Worm (Caenorhabditis elegans) whole organism, young adult: Measurements from ENCODE around the gene srw-24.

Experiments
- B0035.1 ChIP-seq: sonication (generic microtip); optimal IDR thresholded peaks from 2 replicates; lab custom pipeline; 2016; ENCODE audit warnings: missing genetic modification characterization, mild to moderate bottlenecking, missing compliant biosample characterization, missing genotype, missing genetic modification reagents
- B0261.1 ChIP-seq: sonication (generic microtip); optimal IDR thresholded peaks from 2 replicates; lab custom pipeline; 2016; ENCODE audit warnings: mild to moderate bottlenecking, missing genetic modification characterization, moderate library complexity, missing compliant biosample characterization
- C06A6.2 ChIP-seq: fragments of 200-800 bp; sonication (Bioruptor generic); conservative IDR thresholded peaks from 2 replicates; pipeline ENCODE4 v1.3.6; 2022; ENCODE audit warnings: missing genetic modification characterization, missing compliant biosample characterization
- D2030.7 ChIP-seq: fragments of 200-800 bp; sonication (Bioruptor generic); IDR thresholded peaks from 2 replicates; pipeline ENCODE4 v1.3.6; 2022; ENCODE audit warnings: missing genetic modification reagents, missing genetic modification characterization, missing compliant biosample characterization
- F33H1.4 ChIP-seq: fragments of 200-800 bp; sonication (Bioruptor generic); IDR thresholded peaks from 2 replicates; pipeline ENCODE4 v1.3.6; 2022; ENCODE audit warnings: missing genetic modification reagents, missing genetic modification characterization, missing compliant biosample characterization
- F52B5.7 ChIP-seq: sonication (generic microtip); optimal IDR thresholded peaks from 2 replicates; lab custom pipeline; 2016; ENCODE audit warnings: mild to moderate bottlenecking, missing genetic modification characterization, missing compliant biosample characterization
- T07F8.4 ChIP-seq: sonication (generic microtip); optimal IDR thresholded peaks from 2 replicates; lab custom pipeline; 2016; ENCODE audit warnings: mild to moderate bottlenecking, missing genetic modification characterization, moderate library complexity, missing compliant biosample characterization
- Y53F4B.3 ChIP-seq: fragments of 200-800 bp; sonication (Bioruptor generic); IDR thresholded peaks from 2 replicates; pipeline ENCODE4 v1.3.6; 2022; ENCODE audit warnings: missing genetic modification reagents, missing genetic modification characterization, missing compliant biosample characterization
- Y53G8AR.9 ChIP-seq: fragments of 200-800 bp; sonication (Bioruptor generic); conservative IDR thresholded peaks from 2 replicates; pipeline ENCODE4 v1.3.6; 2022; ENCODE audit warnings: missing genetic modification reagents, missing genetic modification characterization, missing compliant biosample characterization
- Y56A3A.18 ChIP-seq: fragments of 200-800 bp; sonication (Bioruptor generic); IDR thresholded peaks from 2 replicates; pipeline ENCODE4 v1.3.6; 2022; ENCODE audit warnings: missing genetic modification reagents, missing genetic modification characterization, missing compliant biosample characterization
- atf-7 ChIP-seq: sonication (generic microtip); optimal IDR thresholded peaks from 2 replicates; lab custom pipeline; 2017; ENCODE audit warnings: mild to moderate bottlenecking, missing genetic modification characterization, missing compliant biosample characterization
- attf-3 ChIP-seq: fragments of 200-800 bp; sonication (Bioruptor generic); conservative IDR thresholded peaks from 2 replicates; pipeline ENCODE4 v1.3.6; 2022; ENCODE audit warnings: missing genetic modification reagents, missing genetic modification characterization, missing compliant biosample characterization
- attf-5 ChIP-seq: fragments of 200-800 bp; sonication (Bioruptor generic); optimal IDR thresholded peaks from 2 replicates; lab custom pipeline; 2018; ENCODE audit warnings: mild to moderate bottlenecking, missing genetic modification characterization, missing compliant biosample characterization
- bed-1 ChIP-seq: fragments of 200-800 bp; sonication (Bioruptor generic); IDR thresholded peaks from 2 replicates; pipeline ENCODE4 v1.3.6; 2022; ENCODE audit warnings: missing genetic modification reagents, missing genetic modification characterization, missing compliant biosample characterization
- bed-2 ChIP-seq: fragments of 200-800 bp; sonication (Bioruptor generic); IDR thresholded peaks from 2 replicates; pipeline ENCODE4 v1.3.6; 2022; ENCODE audit warnings: missing genetic modification reagents, missing genetic modification characterization, missing compliant biosample characterization
- ceh-100 ChIP-seq: fragments of 200-800 bp; sonication (Bioruptor generic); IDR thresholded peaks from 2 replicates; pipeline ENCODE4 v1.3.6; 2022; ENCODE audit warnings: missing genetic modification reagents, missing genetic modification characterization, missing compliant biosample characterization
- chd-7 ChIP-seq: sonication (generic microtip); optimal IDR thresholded peaks from 2 replicates; lab custom pipeline; 2016; ENCODE audit warnings: mild to moderate bottlenecking, missing genetic modification characterization, moderate library complexity, missing compliant biosample characterization
- die-1 ChIP-seq: sonication (generic microtip); optimal IDR thresholded peaks from 2 replicates; lab custom pipeline; 2016; ENCODE audit warnings: missing genotype, mild to moderate bottlenecking, missing genetic modification characterization, missing compliant biosample characterization
- efl-1 ChIP-seq: fragments of 150-350 bp; optimal IDR thresholded peaks from 2 replicates; lab custom pipeline; 2014; ENCODE audit warnings: missing biosample characterization, missing genetic modification reagents, missing genetic modification characterization
- egrh-3 ChIP-seq: fragments of 200-800 bp; sonication (Bioruptor generic); IDR thresholded peaks from 2 replicates; pipeline ENCODE4 v1.3.6; 2022; ENCODE audit warnings: missing genetic modification reagents, missing genetic modification characterization, missing compliant biosample characterization
- gei-17 ChIP-seq: fragments of 200-800 bp; sonication (Bioruptor generic); optimal IDR thresholded peaks from 2 replicates; lab custom pipeline; 2018; ENCODE audit warnings: mild to moderate bottlenecking, missing genetic modification characterization, missing compliant biosample characterization
- hlh-12 ChIP-seq: sonication (generic microtip); optimal IDR thresholded peaks from 2 replicates; lab custom pipeline; 2016; ENCODE audit warnings: missing genetic modification characterization, missing compliant biosample characterization
- hmg-1.2 ChIP-seq: fragments of 200-800 bp; sonication (Bioruptor generic); IDR thresholded peaks from 2 replicates; pipeline ENCODE4 v1.3.6; 2022; ENCODE audit warnings: missing genetic modification reagents, missing genetic modification characterization, missing compliant biosample characterization
- hrde-1 ChIP-seq: sonication (generic microtip); optimal IDR thresholded peaks from 2 replicates; lab custom pipeline; 2016; ENCODE audit warnings: missing genetic modification characterization, mild to moderate bottlenecking, missing compliant biosample characterization, moderate library complexity, missing genotype, missing genetic modification reagents, borderline replicate concordance
- hsf-1 ChIP-seq: fragments of 200-800 bp; sonication (Bioruptor generic); IDR thresholded peaks from 2 replicates; pipeline ENCODE4 v1.3.6; 2022; ENCODE audit warnings: missing genetic modification reagents, missing genetic modification characterization, missing compliant biosample characterization
- lag-1 ChIP-seq: fragments of 200-800 bp; sonication (Bioruptor generic); IDR thresholded peaks from 2 replicates; pipeline ENCODE4 v1.3.6; 2022; ENCODE audit warnings: missing genetic modification reagents, missing genetic modification characterization, missing compliant biosample characterization
- let-607 ChIP-seq, 2 experiments: fragments of 200-800 bp in 1 of 2; sonication (Bioruptor generic) in 1 of 2; sonication (generic microtip) in 1 of 2; optimal IDR thresholded peaks; 2 replicates each; lab custom pipeline; 2016 to 2018; ENCODE audit warnings: mild to moderate bottlenecking in 2 of 2, missing compliant biosample characterization in 2 of 2, missing genetic modification characterization in 2 of 2, moderate library complexity in 2 of 2, missing genotype in 1 of 2
- lin-26 ChIP-seq: fragments of 200-800 bp; sonication (Bioruptor generic); IDR thresholded peaks from 2 replicates; pipeline ENCODE4 v1.3.6; 2022; ENCODE audit warnings: missing genetic modification reagents, missing genetic modification characterization, missing compliant biosample characterization
- lin-35 ChIP-seq, 3 experiments: fragments of 150-350 bp in 2 of 3; sonication (generic microtip) in 1 of 3; optimal IDR thresholded peaks; 2 replicates each; lab custom pipeline; 2014 to 2018; ENCODE audit warnings: missing biosample characterization in 3 of 3, missing genetic modification characterization in 3 of 3, missing genetic modification reagents in 3 of 3
- lin-40 ChIP-seq: sonication (generic microtip); optimal IDR thresholded peaks from 2 replicates; lab custom pipeline; 2016; ENCODE audit warnings: missing genetic modification characterization, mild to moderate bottlenecking, missing compliant biosample characterization, missing genotype, missing genetic modification reagents
- lsl-1 ChIP-seq: fragments of 200-800 bp; sonication (Bioruptor generic); optimal IDR thresholded peaks from 2 replicates; lab custom pipeline; 2018; ENCODE audit warnings: mild to moderate bottlenecking, missing genetic modification characterization, moderate library complexity, missing compliant biosample characterization
- lsy-27 ChIP-seq: sonication (generic microtip); optimal IDR thresholded peaks from 2 replicates; lab custom pipeline; 2017; ENCODE audit warnings: missing genetic modification characterization, mild to moderate bottlenecking, missing compliant biosample characterization, antibody characterized with exemption, missing genotype, borderline replicate concordance; ENCODE audit not compliant: insufficient read depth
- nfya-1 ChIP-seq: sonication (generic microtip); optimal IDR thresholded peaks from 2 replicates; lab custom pipeline; 2017; ENCODE audit warnings: antibody characterized with exemption, missing compliant biosample characterization, missing genetic modification characterization, borderline replicate concordance; ENCODE audit not compliant: insufficient read depth
- nhr-90 ChIP-seq: sonication (generic microtip); optimal IDR thresholded peaks from 2 replicates; lab custom pipeline; 2016; ENCODE audit warnings: missing genotype, mild to moderate bottlenecking, missing genetic modification characterization, missing compliant biosample characterization
- rpc-1 ChIP-seq, 2 experiments: fragments of 150-350 bp in 1 of 2; sonication (generic microtip) in 1 of 2; optimal IDR thresholded peaks; 2 replicates each; lab custom pipeline; 2014 to 2018; ENCODE audit warnings: missing biosample characterization in 1 of 2, missing genetic modification characterization in 1 of 2, missing genetic modification reagents in 1 of 2, missing genotype in 1 of 2
- sdz-38 ChIP-seq: sonication (generic microtip); optimal IDR thresholded peaks from 2 replicates; lab custom pipeline; 2016; ENCODE audit warnings: missing genotype, missing genetic modification characterization, missing compliant biosample characterization
- sea-2 ChIP-seq: fragments of 200-800 bp; sonication (Bioruptor generic); IDR thresholded peaks from 2 replicates; pipeline ENCODE4 v1.3.6; 2022; ENCODE audit warnings: missing genetic modification characterization, missing compliant biosample characterization
- snpc-1.3 ChIP-seq: sonication (generic microtip); optimal IDR thresholded peaks from 2 replicates; lab custom pipeline; 2017; ENCODE audit warnings: missing genetic modification characterization, mild to moderate bottlenecking, missing compliant biosample characterization, antibody characterized with exemption, moderate library complexity, missing genotype, missing genetic modification reagents; ENCODE audit not compliant: insufficient read depth
- sptf-2 ChIP-seq: fragments of 200-800 bp; sonication (Bioruptor generic); optimal IDR thresholded peaks from 2 replicates; lab custom pipeline; 2018; ENCODE audit warnings: mild to moderate bottlenecking, missing genetic modification characterization, missing compliant biosample characterization
- xnd-1 ChIP-seq: sonication (generic microtip); optimal IDR thresholded peaks from 2 replicates; lab custom pipeline; 2016; ENCODE audit warnings: missing genotype, missing genetic modification reagents, missing genetic modification characterization, missing compliant biosample characterization
- zfh-2 ChIP-seq: fragments of 200-800 bp; sonication (Bioruptor generic); conservative IDR thresholded peaks from 2 replicates; pipeline ENCODE4 v1.3.6; 2022; ENCODE audit warnings: missing genetic modification reagents, missing genetic modification characterization, missing compliant biosample characterization
- ztf-18 ChIP-seq: sonication (generic microtip); optimal IDR thresholded peaks from 2 replicates; lab custom pipeline; 2016; ENCODE audit warnings: missing genotype, mild to moderate bottlenecking, missing genetic modification characterization, missing compliant biosample characterization
- ztf-25 ChIP-seq: fragments of 200-800 bp; sonication (Bioruptor generic); IDR thresholded peaks from 2 replicates; pipeline ENCODE4 v1.3.6; 2022; ENCODE audit warnings: missing genetic modification reagents, missing genetic modification characterization, missing compliant biosample characterization
- ztf-28 ChIP-seq: fragments of 200-800 bp; sonication (Bioruptor generic); IDR thresholded peaks from 2 replicates; pipeline ENCODE4 v1.3.6; 2022; ENCODE audit warnings: missing genetic modification reagents, missing genetic modification characterization, missing compliant biosample characterization

Gene srw-24

DNA sequence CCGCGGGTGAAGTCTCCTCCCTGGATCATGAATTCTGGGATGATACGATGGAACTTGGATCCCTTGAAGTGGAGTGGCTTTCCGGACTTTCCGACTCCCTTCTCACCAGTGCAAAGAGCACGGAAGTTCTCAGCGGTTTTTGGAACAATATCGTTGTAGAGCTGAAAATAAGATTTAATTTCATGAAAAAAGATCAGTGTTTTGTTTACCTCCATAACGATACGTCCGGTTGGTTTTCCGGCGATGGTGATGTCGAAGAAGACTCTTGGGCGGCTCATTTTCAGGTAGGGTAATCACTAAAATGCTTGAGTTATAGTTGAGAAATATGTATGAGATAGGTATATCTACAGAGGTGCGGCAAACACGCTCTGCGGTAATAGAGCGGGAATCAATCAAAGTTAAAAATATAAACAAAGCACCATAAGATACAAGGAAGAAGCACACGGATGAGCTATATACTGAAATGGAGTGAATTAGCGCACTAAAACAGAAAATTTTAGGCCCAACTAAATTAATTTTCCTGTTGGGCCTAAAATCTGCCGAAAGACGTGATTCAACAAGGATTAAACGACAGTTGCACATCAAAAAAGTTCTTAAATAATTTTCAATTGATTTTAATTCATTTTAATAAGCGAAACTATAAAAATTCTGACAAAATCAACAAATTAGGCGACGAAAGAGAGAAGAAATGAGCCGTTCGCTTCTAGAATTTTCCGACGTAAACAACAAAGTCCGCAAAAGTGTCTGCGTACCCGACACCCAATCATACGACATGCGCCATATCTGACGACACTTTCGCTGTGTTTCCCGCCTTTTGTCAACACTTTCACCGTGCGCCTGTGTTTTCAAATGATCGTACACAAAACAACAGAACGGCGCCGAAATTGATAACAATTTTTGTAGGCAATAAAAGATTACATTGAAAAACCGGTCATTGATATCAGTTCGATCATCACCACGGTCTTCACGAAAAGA, 36.4 kb upstream of the srw-24 start, which contains the start of the genes cyn-7 and bath-36 (continued):
- peak; percentile 73 for TF ChIP-seq efl-1 (GFP tag; lab: Kevin White, UChicago)
- no peak for TF ChIP-seq T07F8.4 (tag; lab: Kevin White, UChicago)
- TF ChIP-seq ztf-28 (GFP tag; lab: Robert Waterston, UW): no peak
- no peak for TF ChIP-seq sptf-2 (GFP tag; lab: Kevin White, UChicago)
- no peak for TF ChIP-seq Y53F4B.3 (GFP tag; lab: Robert Waterston, UW)
- no peak; the same call in 1 of the 2 replicates for TF ChIP-seq attf-3 (GFP tag; lab: Robert Waterston, UW)
- no peak for TF ChIP-seq lsy-27
- no peak for TF ChIP-seq bed-1 (GFP tag; lab: Robert Waterston, UW)
- TF ChIP-seq die-1 (tag; lab: Kevin White, UChicago): no peak
- peak; percentile 28 for TF ChIP-seq atf-7 (tag; lab: Kevin White, UChicago)
- TF ChIP-seq chd-7 (tag; lab: Kevin White, UChicago): no peak
- TF ChIP-seq lin-40 (tag; lab: Kevin White, UChicago): peak; percentile 85
- peak; percentile 56 for TF ChIP-seq attf-5 (GFP tag; lab: Kevin White, UChicago)
- 0 out of 2 replicates have a peak, but pooled peaks have one; percentile 31 for TF ChIP-seq C06A6.2 (GFP tag; lab: Robert Waterston, UW)
- TF ChIP-seq hlh-12: no peak
- TF ChIP-seq lag-1 (GFP tag; lab: Robert Waterston, UW): no peak
- no peak for TF ChIP-seq hrde-1 (tag; lab: Kevin White, UChicago)
- TF ChIP-seq gei-17 (GFP tag; lab: Kevin White, UChicago): peak; percentile 59
- TF ChIP-seq zfh-2 (GFP tag; lab: Robert Waterston, UW): no peak
- no peak for TF ChIP-seq B0035.1
- peak; percentile 7 for TF ChIP-seq B0261.1 (tag; lab: Kevin White, UChicago)
- no peak for TF ChIP-seq F52B5.7
- TF ChIP-seq xnd-1 (tag; lab: Kevin White, UChicago): peak; percentile 65
- peak in 1 of 3 experiments; percentile 66 for TF ChIP-seq lin-35 (GFP tag; optimal IDR thresholded peaks at IDR 0.05; lab: Kevin White, UChicago)
- TF ChIP-seq nhr-90 (tag; lab: Kevin White, UChicago): no peak
- TF ChIP-seq let-607 (tag; optimal IDR thresholded peaks at IDR 0.05; lab: Kevin White, UChicago): peak in 1 of 2 experiments; percentile 63
- TF ChIP-seq lsl-1 (GFP tag; lab: Kevin White, UChicago): peak; percentile 49
- no peak for TF ChIP-seq sdz-38
- no peak for TF ChIP-seq Y56A3A.18 (GFP tag; lab: Robert Waterston, UW)
- TF ChIP-seq nfya-1: no peak
- peak; percentile 62; the same call in 1 of the 2 replicates for TF ChIP-seq D2030.7 (GFP tag; lab: Robert Waterston, UW)
- no peak for TF ChIP-seq egrh-3 (GFP tag; lab: Robert Waterston, UW)
- TF ChIP-seq ceh-100 (GFP tag; lab: Robert Waterston, UW): peak; percentile 44; the same call in 1 of the 2 replicates
- peak; percentile 99 for TF ChIP-seq hsf-1 (GFP tag; lab: Robert Waterston, UW)
- no peak for TF ChIP-seq bed-2 (GFP tag; lab: Robert Waterston, UW)
- 0 out of 2 replicates have a peak, but pooled peaks have one; percentile 7 for TF ChIP-seq Y53G8AR.9 (GFP tag; lab: Robert Waterston, UW)
- peak; percentile 33 for TF ChIP-seq hmg-1.2 (GFP tag; lab: Robert Waterston, UW)
- TF ChIP-seq F33H1.4 (GFP tag; lab: Robert Waterston, UW): peak; percentile 56
- TF ChIP-seq ztf-25 (GFP tag; lab: Robert Waterston, UW): no peak
- TF ChIP-seq sea-2 (GFP tag; lab: Robert Waterston, UW): no peak
- no peak for TF ChIP-seq ztf-18
- peak; percentile 38 for TF ChIP-seq snpc-1.3 (tag; lab: Kevin White, UChicago)
- peak; percentile 28 for TF ChIP-seq rpc-1 (optimal IDR thresholded peaks at IDR 0.05; lab: Kevin White, UChicago)
- no peak for TF ChIP-seq rpc-1 (tag; optimal IDR thresholded peaks at IDR 0.05; lab: Kevin White, UChicago)
- TF ChIP-seq lin-26 (GFP tag; lab: Robert Waterston, UW): peak; percentile 34; the same call in 1 of the 2 replicates
